Fruit fly (Drosophila melanogaster) S2 (cell line): ENCODE results near the gene fau.

Experiments
- CG8478 ChIP-seq: fragments of >200 bp; optimal IDR thresholded peaks from 2 replicates; lab custom pipeline; 2018
- CTCF ChIP-seq, 2 experiments: fragments of >200 bp; optimal IDR thresholded peaks; 2 replicates each; lab custom pipeline; 2018

The fau gene

dm6 chr3R:10777274-10777673 lies at the start of gene fau, which contains the start of the genes CG45076 and CG45078:
Gene fau (minus strand): TSS chr3R:10777374.
Gene CG45076 (minus strand): TSS chr3R:10777374.
Gene CG45078 (minus strand): TSS chr3R:10777374.
- TF ChIP-seq CG8478 (no peak), CTCF (optimal IDR thresholded peaks at IDR 0.05; lab: Kevin White, UChicago) (no peak)

- TF ChIP-seq CG8478, result no peak
- TF ChIP-seq CTCF (optimal IDR thresholded peaks at IDR 0.05; lab: Kevin White, UChicago), result no peak
Observed at dm6 chr3R:10815032-10815431, 37.9 kb upstream of the fau start, which contains the start of the genes CG14693 and TTLL15. Gene CG14693 (minus strand): TSS chr3R:10815047. Gene TTLL15 (plus strand): TSS chr3R:10815288.

dm6 chr3R:10803855-10804254 lies 26.7 kb upstream of the fau start, which contains the start of gene CG14692:
Gene CG14692 (minus strand): TSS chr3R:10803955.
- no peak for TF ChIP-seq CTCF (optimal IDR thresholded peaks at IDR 0.05; lab: Kevin White, UChicago)
- no peak for TF ChIP-seq CG8478

dm6 chr3R:10792604-10793003 lies 15.4 kb upstream of the fau start, which contains the start of gene CG14687:
Gene CG14687 (plus strand): TSS chr3R:10792904.
- TF ChIP-seq CG8478 (no peak), CTCF (optimal IDR thresholded peaks at IDR 0.05; lab: Kevin White, UChicago) (no peak)

dm6 chr3R:10788186-10788585 lies 11.0 kb upstream of the fau start, which contains the start of the genes Art1 and Mcm5:
Gene Art1 (minus strand): TSS chr3R:10788226.
Gene Mcm5 (plus strand): TSS chr3R:10788524.
- no peak for TF ChIP-seq CG8478
- no peak for TF ChIP-seq CTCF (optimal IDR thresholded peaks at IDR 0.05; lab: Kevin White, UChicago)

dm6 chr3R:10784058-10784499 lies 6.9 kb upstream of the fau start, which contains the start of the genes mRpL37 and Rbp1:
Gene mRpL37 (minus strand): TSS chr3R:10784092.
Gene Rbp1 (plus strand): TSS chr3R:10784383.
- TF ChIP-seq CTCF (optimal IDR thresholded peaks at IDR 0.05; lab: Kevin White, UChicago) (no peak), CG8478 (no peak)

- TF ChIP-seq CTCF (optimal IDR thresholded peaks at IDR 0.05; lab: Kevin White, UChicago) (no peak), CG8478 (no peak)
Observed at dm6 chr3R:10782167-10782566, 5.0 kb upstream of the fau start, which contains the start of gene CG42633. Gene CG42633 (minus strand): TSS chr3R:10782267.

dm6 chr3R:10780161-10780560 lies 3.0 kb upstream of the fau start:
- TF ChIP-seq CG8478 (no peak), CTCF (optimal IDR thresholded peaks at IDR 0.05; lab: Kevin White, UChicago) (no peak)

- TF ChIP-seq CG8478 (no peak), CTCF (optimal IDR thresholded peaks at IDR 0.05; lab: Kevin White, UChicago) (no peak)
Observed at dm6 chr3R:10779269-10779668, 2.1 kb upstream of the fau start, which contains the start of gene Desi. Gene Desi (plus strand): TSS chr3R:10779569.

dm6 chr3R:10778151-10778550 lies 977 bp upstream of the fau start:
- TF ChIP-seq CTCF (optimal IDR thresholded peaks at IDR 0.05; lab: Kevin White, UChicago), result no peak
- no peak for TF ChIP-seq CG8478

- TF ChIP-seq CG8478 (no peak), CTCF (optimal IDR thresholded peaks at IDR 0.05; lab: Kevin White, UChicago) (no peak)
Observed at dm6 chr3R:10776047-10776659, 1.0 kb downstream of the fau start.

dm6 chr3R:10775246-10775645 lies 1.9 kb downstream of the fau start:
- TF ChIP-seq CG8478 (no peak), CTCF (optimal IDR thresholded peaks at IDR 0.05; lab: Kevin White, UChicago) (no peak)

dm6 chr3R:10767526-10767925 lies 9.6 kb downstream of the fau start, which contains the start of gene TfIIFbeta:
Gene TfIIFbeta (minus strand): TSS chr3R:10767804.
- TF ChIP-seq CTCF (optimal IDR thresholded peaks at IDR 0.05; lab: Kevin White, UChicago) (no peak), CG8478 (no peak)

dm6 chr3R:10761980-10762379 lies 15.2 kb downstream of the fau start:
- TF ChIP-seq CTCF (optimal IDR thresholded peaks at IDR 0.05; lab: Kevin White, UChicago) (no peak), CG8478 (no peak)

dm6 chr3R:10760966-10761855 lies 16.0 kb downstream of the fau start, which contains the start of the genes MED7 and Cap-H2:
Gene MED7 (minus strand): TSS chr3R:10761032.
Gene Cap-H2 (plus strand): TSS chr3R:10761310.
- TF ChIP-seq CTCF (optimal IDR thresholded peaks at IDR 0.05; lab: Kevin White, UChicago) (no peak), CG8478 (no peak)
